Fruit fly (Drosophila melanogaster) whole organism, embryonic: ENCODE measurements around the gene CG14440.

Experiments
- ATbp ChIP-seq: fragments of 200-800 bp; sonication (Bioruptor generic); optimal IDR thresholded peaks from 2 replicates; lab custom pipeline; 2017; ENCODE audit warnings: missing biosample characterization, mild to moderate bottlenecking, missing genetic modification characterization, missing genetic modification reagents
- B-H2 ChIP-seq: fragments of 200-800 bp; sonication (Bioruptor generic); optimal IDR thresholded peaks from 2 replicates; lab custom pipeline; 2018; ENCODE audit warnings: missing biosample characterization, mild to moderate bottlenecking, missing genetic modification characterization
- Bdp1 ChIP-seq: fragments of 200-800 bp; sonication (Bioruptor generic); optimal IDR thresholded peaks from 3 replicates; lab custom pipeline; 2016; ENCODE audit warnings: missing biosample characterization, missing genetic modification characterization
- BtbVII ChIP-seq: fragments of 200-800 bp; sonication (Bioruptor generic); optimal IDR thresholded peaks from 3 replicates; lab custom pipeline; 2017; ENCODE audit warnings: missing biosample characterization, mild to moderate bottlenecking, missing genetic modification characterization
- CG10267 ChIP-seq: fragments of 200-800 bp; sonication (Bioruptor generic); optimal IDR thresholded peaks from 2 replicates; lab custom pipeline; 2018; ENCODE audit warnings: missing biosample characterization, mild to moderate bottlenecking, missing genetic modification characterization, moderate library complexity
- CG10565 ChIP-seq: fragments of 200-800 bp; sonication (Bioruptor generic); optimal IDR thresholded peaks from 3 replicates; lab custom pipeline; 2016; ENCODE audit warnings: missing biosample characterization, mild to moderate bottlenecking, missing genetic modification characterization
- CG10979 ChIP-seq: fragments of 200-800 bp; sonication (Bioruptor generic); optimal IDR thresholded peaks from 2 replicates; lab custom pipeline; 2018; ENCODE audit warnings: missing biosample characterization, mild to moderate bottlenecking, missing genetic modification characterization, moderate library complexity
- CG12104 ChIP-seq: fragments of 200-800 bp; sonication (Bioruptor generic); optimal IDR thresholded peaks from 3 replicates; lab custom pipeline; 2016; ENCODE audit warnings: missing biosample characterization, missing genetic modification characterization
- CG13296 ChIP-seq: fragments of 200-800 bp; sonication (Bioruptor generic); optimal IDR thresholded peaks from 3 replicates; lab custom pipeline; 2018; ENCODE audit warnings: missing biosample characterization, mild to moderate bottlenecking, missing genetic modification characterization
- CG15479 ChIP-seq: fragments of 200-800 bp; sonication (Bioruptor generic); optimal IDR thresholded peaks from 3 replicates; lab custom pipeline; 2019; ENCODE audit warnings: missing biosample characterization, mild to moderate bottlenecking, missing genetic modification characterization, moderate library complexity
- CG1602 ChIP-seq: fragments of 200-800 bp; sonication (Bioruptor generic); optimal IDR thresholded peaks from 3 replicates; lab custom pipeline; 2016; ENCODE audit warnings: missing biosample characterization, missing genetic modification characterization
- CG16815 ChIP-seq: fragments of 200-800 bp; sonication (Bioruptor generic); optimal IDR thresholded peaks from 3 replicates; lab custom pipeline; 2017; ENCODE audit warnings: missing biosample characterization, mild to moderate bottlenecking, missing genetic modification characterization
- CG17186 ChIP-seq: fragments of 200-800 bp; sonication (Bioruptor generic); optimal IDR thresholded peaks from 3 replicates; lab custom pipeline; 2017; ENCODE audit warnings: missing biosample characterization, missing genetic modification reagents, missing genetic modification characterization
- CG17385 ChIP-seq: fragments of 200-800 bp; sonication (Bioruptor generic); optimal IDR thresholded peaks from 3 replicates; lab custom pipeline; 2018; ENCODE audit warnings: missing biosample characterization, mild to moderate bottlenecking, missing genetic modification characterization
- CG2120 ChIP-seq: fragments of 200-800 bp; sonication (Bioruptor generic); optimal IDR thresholded peaks from 3 replicates; lab custom pipeline; 2016; ENCODE audit warnings: missing biosample characterization, missing genetic modification characterization
- CG32767 ChIP-seq: fragments of 200-800 bp; sonication (Bioruptor generic); IDR thresholded peaks from 2 replicates; pipeline ENCODE4 v1.3.6; 2022; ENCODE audit warnings: missing biosample characterization, missing genetic modification characterization
- CG32772 ChIP-seq: fragments of 200-800 bp; sonication (Bioruptor generic); IDR thresholded peaks from 2 replicates; pipeline ENCODE4 v1.3.6; 2022; ENCODE audit warnings: missing biosample characterization, missing genetic modification characterization
- CG3995 ChIP-seq: fragments of 200-800 bp; sonication (Bioruptor generic); optimal IDR thresholded peaks from 3 replicates; lab custom pipeline; 2016; ENCODE audit warnings: missing biosample characterization, missing genetic modification characterization
- CG4730 ChIP-seq: fragments of 200-800 bp; sonication (Bioruptor generic); IDR thresholded peaks from 2 replicates; pipeline ENCODE4 v1.3.6; 2022; ENCODE audit warnings: missing biosample characterization, missing genetic modification characterization
- CG5953 ChIP-seq: fragments of 200-800 bp; sonication (Bioruptor generic); IDR thresholded peaks from 2 replicates; pipeline ENCODE4 v1.3.6; 2022; ENCODE audit warnings: missing biosample characterization, missing genetic modification characterization
- CG6175 ChIP-seq: fragments of 200-800 bp; sonication (Bioruptor generic); IDR thresholded peaks from 3 replicates; pipeline ENCODE4 v1.3.6; 2022; ENCODE audit warnings: missing biosample characterization, missing genetic modification characterization
- CG8089 ChIP-seq: fragments of 200-800 bp; sonication (Bioruptor generic); optimal IDR thresholded peaks from 3 replicates; lab custom pipeline; 2016; ENCODE audit warnings: missing biosample characterization, missing genetic modification characterization
- CG8924 ChIP-seq: fragments of 200-800 bp; optimal IDR thresholded peaks from 3 replicates; lab custom pipeline; 2019; ENCODE audit warnings: missing biosample characterization, mild to moderate bottlenecking, missing genetic modification characterization, moderate library complexity
- Dbx ChIP-seq: fragments of 200-800 bp; sonication (Bioruptor generic); IDR thresholded peaks from 3 replicates; pipeline ENCODE4 v1.3.6; 2022; ENCODE audit warnings: missing biosample characterization, missing genetic modification characterization
- Doc2 ChIP-seq: fragments of 200-800 bp; sonication (Bioruptor generic); IDR thresholded peaks from 2 replicates; pipeline ENCODE4 v1.3.6; 2022; ENCODE audit warnings: missing biosample characterization, missing genetic modification characterization
- Ets65A ChIP-seq: fragments of 200-800 bp; sonication (Bioruptor generic); peaks from one replicate; lab custom pipeline; 2016; ENCODE audit warnings: missing biosample characterization, missing genetic modification characterization
- Fer2 ChIP-seq: fragments of 200-800 bp; sonication (Bioruptor generic); optimal IDR thresholded peaks from 2 replicates; lab custom pipeline; 2018; ENCODE audit warnings: missing biosample characterization, mild to moderate bottlenecking, missing genetic modification characterization, moderate library complexity
- MTF-1 ChIP-seq: fragments of 200-800 bp; sonication (Bioruptor generic); optimal IDR thresholded peaks from 2 replicates; lab custom pipeline; 2018; ENCODE audit warnings: missing biosample characterization, mild to moderate bottlenecking, missing genetic modification characterization, borderline replicate concordance
- Nf-YB ChIP-seq: fragments of 200-800 bp; sonication (Bioruptor generic); optimal IDR thresholded peaks from 3 replicates; lab custom pipeline; 2019; ENCODE audit warnings: missing biosample characterization, mild to moderate bottlenecking, missing genetic modification characterization, moderate library complexity
- NfI ChIP-seq: fragments of 200-800 bp; sonication (Bioruptor generic); optimal IDR thresholded peaks from 3 replicates; lab custom pipeline; 2018; ENCODE audit warnings: missing biosample characterization, mild to moderate bottlenecking, missing genetic modification characterization, moderate library complexity
- Oli ChIP-seq: fragments of 200-800 bp; sonication (Bioruptor generic); optimal IDR thresholded peaks from 2 replicates; lab custom pipeline; 2018; ENCODE audit warnings: missing biosample characterization, mild to moderate bottlenecking, missing genetic modification characterization, moderate library complexity
- Poxn ChIP-seq: fragments of 200-800 bp; sonication (Bioruptor generic); IDR thresholded peaks from 2 replicates; pipeline ENCODE4 v1.3.6; 2022; ENCODE audit warnings: missing biosample characterization, missing genetic modification characterization
- ato ChIP-seq: fragments of 200-800 bp; sonication (Bioruptor generic); IDR thresholded peaks from 2 replicates; pipeline ENCODE4 v1.3.6; 2022; ENCODE audit warnings: missing biosample characterization, missing genetic modification characterization; ENCODE audit not compliant: partially characterized antibody
- az2 ChIP-seq: fragments of 200-800 bp; sonication (Bioruptor generic); optimal IDR thresholded peaks from 3 replicates; lab custom pipeline; 2016; ENCODE audit warnings: missing biosample characterization, missing genetic modification characterization
- bab2 ChIP-seq: fragments of 200-800 bp; sonication (Bioruptor generic); optimal IDR thresholded peaks from 2 replicates; lab custom pipeline; 2016; ENCODE audit warnings: missing biosample characterization, missing genetic modification characterization
- bcd ChIP-seq: fragments of 200-800 bp; sonication (Bioruptor generic); optimal IDR thresholded peaks from 2 replicates; lab custom pipeline; 2017; ENCODE audit warnings: missing biosample characterization, mild to moderate bottlenecking, missing genetic modification characterization
- caup ChIP-seq: fragments of 200-800 bp; sonication (Bioruptor generic); optimal IDR thresholded peaks from 3 replicates; lab custom pipeline; 2017; ENCODE audit warnings: missing biosample characterization, mild to moderate bottlenecking, missing genetic modification characterization, moderate library complexity; ENCODE audit not compliant: severe bottlenecking
- disco-r ChIP-seq: fragments of 200-800 bp; sonication (Bioruptor generic); optimal IDR thresholded peaks from 2 replicates; lab custom pipeline; 2016; ENCODE audit warnings: missing biosample characterization, missing genetic modification characterization
- dysf ChIP-seq: fragments of 200-800 bp; sonication (Bioruptor generic); IDR thresholded peaks from 3 replicates; pipeline ENCODE4 v1.3.6; 2022; ENCODE audit warnings: missing biosample characterization, missing genetic modification characterization
- jigr1 ChIP-seq: fragments of 200-800 bp; sonication (Bioruptor generic); IDR thresholded peaks from 3 replicates; pipeline ENCODE4 v1.3.6; 2022; ENCODE audit warnings: missing biosample characterization, missing genetic modification characterization
- oc ChIP-seq: fragments of 200-800 bp; sonication (Bioruptor generic); optimal IDR thresholded peaks from 2 replicates; lab custom pipeline; 2018; ENCODE audit warnings: missing biosample characterization, mild to moderate bottlenecking, missing genetic modification characterization, moderate library complexity
- p53 ChIP-seq: fragments of 200-800 bp; sonication (Bioruptor generic); optimal IDR thresholded peaks from 2 replicates; lab custom pipeline; 2016; ENCODE audit warnings: missing biosample characterization, missing genetic modification characterization
- pum ChIP-seq: fragments of 200-800 bp; sonication (Bioruptor generic); optimal IDR thresholded peaks from 2 replicates; lab custom pipeline; 2016; ENCODE audit warnings: missing biosample characterization, missing genetic modification characterization
- scrt ChIP-seq: fragments of 200-800 bp; sonication (Bioruptor generic); optimal IDR thresholded peaks from 2 replicates; lab custom pipeline; 2018; ENCODE audit warnings: missing biosample characterization, mild to moderate bottlenecking, missing genetic modification characterization, moderate library complexity
- stc ChIP-seq: fragments of 200-800 bp; sonication (Bioruptor generic); IDR thresholded peaks from 2 replicates; pipeline ENCODE4 v1.3.6; 2022; ENCODE audit warnings: missing biosample characterization, missing genetic modification characterization
- tgo ChIP-seq: fragments of 200-800 bp; sonication (Bioruptor generic); IDR thresholded peaks from 3 replicates; pipeline ENCODE4 v1.3.6; 2022; ENCODE audit warnings: missing biosample characterization, missing genetic modification characterization
- toy ChIP-seq: fragments of 200-800 bp; sonication (Bioruptor generic); IDR thresholded peaks from 2 replicates; pipeline ENCODE4 v1.3.6; 2022; ENCODE audit warnings: missing biosample characterization, missing genetic modification characterization
- unc-4 ChIP-seq: fragments of 200-800 bp; sonication (Bioruptor generic); IDR thresholded peaks from 2 replicates; pipeline ENCODE4 v1.3.6; 2022; ENCODE audit warnings: missing biosample characterization, missing genetic modification characterization; ENCODE audit not compliant: partially characterized antibody
- wor ChIP-seq: fragments of 200-800 bp; sonication (Bioruptor generic); IDR thresholded peaks from 2 replicates; pipeline ENCODE4 v1.3.6; 2022; ENCODE audit warnings: missing biosample characterization, missing genetic modification characterization
- zfh1 ChIP-seq: fragments of 200-800 bp; sonication (Bioruptor generic); IDR thresholded peaks from 3 replicates; pipeline ENCODE4 v1.3.6; 2022; ENCODE audit warnings: missing biosample characterization, missing genetic modification characterization

CG14440 gene

DNA sequence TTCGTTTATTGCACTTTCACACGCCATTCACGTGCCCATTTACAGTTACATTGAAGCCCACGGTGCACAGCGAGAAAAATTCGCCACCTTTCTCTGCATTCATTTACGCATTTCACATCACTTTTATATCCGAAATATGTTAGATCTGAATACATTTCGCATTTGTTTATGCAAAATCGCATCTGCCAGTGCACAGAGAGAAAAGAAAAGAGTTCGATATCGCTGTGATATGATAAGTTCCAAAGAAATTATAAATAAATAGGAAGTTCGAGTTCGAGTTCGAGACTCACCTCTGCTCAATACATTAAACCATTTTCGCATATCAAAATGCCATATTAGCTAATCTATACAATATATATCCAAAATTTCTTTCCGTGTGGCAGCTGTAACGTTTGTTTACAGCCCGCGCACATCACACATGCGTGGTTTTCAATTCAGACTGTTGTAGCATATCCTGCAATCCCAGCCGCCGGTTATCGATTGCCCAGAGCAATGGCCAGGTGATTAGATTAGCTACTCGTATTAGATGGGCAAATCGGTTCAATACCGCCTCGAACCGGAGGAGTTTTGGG, 42.3 kb downstream of the CG14440 start (continued):
- peak; percentile 67 for TF ChIP-seq Bdp1 (GFP tag; lab: Kevin White, UChicago)
- peak; percentile 82 for TF ChIP-seq bcd (GFP tag; lab: Kevin White, UChicago)
- peak; percentile 67 for TF ChIP-seq CG32772 (GFP tag; lab: Robert Waterston, UW)
- peak; percentile 97 for TF ChIP-seq Ets65A
- TF ChIP-seq CG8089 = peak; percentile 68
- peak; percentile 82 for TF ChIP-seq CG10979 (tag; lab: Kevin White, UChicago)
- peak; percentile 75 for TF ChIP-seq CG1602
- no peak for TF ChIP-seq ato (GFP tag; lab: Robert Waterston, UW)
- TF ChIP-seq CG8924 (tag; lab: Kevin White, UChicago) = peak; percentile 86
- no peak for TF ChIP-seq CG15479 (GFP tag; lab: Kevin White, UChicago)
- peak; percentile 90 for TF ChIP-seq Oli (tag; lab: Kevin White, UChicago)
- peak; percentile 84 for TF ChIP-seq BtbVII (GFP tag; lab: Kevin White, UChicago)
- TF ChIP-seq CG4730 (GFP tag; lab: Robert Waterston, UW) = peak; percentile 59
- TF ChIP-seq CG17186 (GFP tag; lab: Kevin White, UChicago) = peak; percentile 28
- TF ChIP-seq Doc2 (GFP tag; lab: Robert Waterston, UW) = no peak
- peak; percentile 77 for TF ChIP-seq stc (GFP tag; lab: Robert Waterston, UW)
- peak; percentile 64 for TF ChIP-seq oc (tag; lab: Kevin White, UChicago)
- TF ChIP-seq CG3995 = peak; percentile 51
- peak; percentile 75 for TF ChIP-seq Dbx
- peak; percentile 50; the same call in 1 of the 2 replicates for TF ChIP-seq CG5953 (GFP tag; lab: Robert Waterston, UW)
- peak; percentile 74 for TF ChIP-seq CG10267 (tag; lab: Kevin White, UChicago)
- peak; percentile 71 for TF ChIP-seq Nf-YB (GFP tag; lab: Kevin White, UChicago)
- peak; percentile 55; the same call in 1 of the 2 replicates for TF ChIP-seq Poxn
- peak; percentile 92 for TF ChIP-seq CG2120 (GFP tag; lab: Kevin White, UChicago)
- TF ChIP-seq MTF-1 (GFP tag; lab: Kevin White, UChicago) = no peak
- TF ChIP-seq unc-4 = no peak
- TF ChIP-seq ATbp (GFP tag; lab: Kevin White, UChicago) = peak; percentile 81
- TF ChIP-seq toy (GFP tag; lab: Robert Waterston, UW) = 0 out of 2 replicates have a peak, but pooled peaks have one; percentile 29
- TF ChIP-seq caup (GFP tag; lab: Kevin White, UChicago) = peak; percentile 85
- peak; percentile 65 for TF ChIP-seq disco-r (GFP tag; lab: Kevin White, UChicago)
- TF ChIP-seq CG17385 (GFP tag; lab: Kevin White, UChicago) = peak; percentile 82
- peak; percentile 86 for TF ChIP-seq CG12104 (GFP tag; lab: Kevin White, UChicago)
- TF ChIP-seq p53 (GFP tag; lab: Kevin White, UChicago) = peak; percentile 46
- peak; percentile 48; the same call in 1 of the 3 replicates for TF ChIP-seq jigr1 (GFP tag; lab: Robert Waterston, UW)
- peak; percentile 49 for TF ChIP-seq Fer2 (tag; lab: Kevin White, UChicago)
- peak; percentile 72 for TF ChIP-seq pum (GFP tag; lab: Kevin White, UChicago)
- TF ChIP-seq CG6175 (GFP tag; lab: Robert Waterston, UW) = peak; percentile 49; the same call in 1 of the 3 replicates
- peak; percentile 81 for TF ChIP-seq az2 (GFP tag; lab: Kevin White, UChicago)
- TF ChIP-seq NfI (GFP tag; lab: Kevin White, UChicago) = peak; percentile 87
- no peak for TF ChIP-seq CG10565 (GFP tag; lab: Kevin White, UChicago)
- TF ChIP-seq wor (GFP tag; lab: Robert Waterston, UW) = peak; percentile 71
- peak; percentile 17 for TF ChIP-seq B-H2 (GFP tag; lab: Kevin White, UChicago)
- peak; percentile 78 for TF ChIP-seq scrt (GFP tag; lab: Kevin White, UChicago)
- peak; percentile 68; the same call in 1 of the 2 replicates for TF ChIP-seq CG32767 (GFP tag; lab: Robert Waterston, UW)
- peak; percentile 81 for TF ChIP-seq tgo (GFP tag; lab: Robert Waterston, UW)
- peak; percentile 81 for TF ChIP-seq zfh1 (GFP tag; lab: Robert Waterston, UW)
- TF ChIP-seq dysf (GFP tag; lab: Robert Waterston, UW) = peak; percentile 89
- TF ChIP-seq bab2 (GFP tag; lab: Kevin White, UChicago) = peak; percentile 77
- peak; percentile 73 for TF ChIP-seq CG16815 (GFP tag; lab: Kevin White, UChicago)
- TF ChIP-seq CG13296 = peak; percentile 80
